Fruit fly (Drosophila melanogaster) whole organism, embryonic: Measurements from ENCODE around the gene Gr93a.

Source experiments
- Awh ChIP-seq: fragments of 200-800 bp; sonication (Bioruptor generic); IDR thresholded peaks from 2 replicates; pipeline ENCODE4, ENCODE4 v1.3.6; 2022; ENCODE audit warnings: missing biosample characterization, missing genetic modification characterization
- Blimp-1 ChIP-seq: fragments of 200-800 bp; sonication (Bioruptor generic); optimal IDR thresholded peaks from 3 replicates; lab custom pipeline; 2018; ENCODE audit warnings: missing biosample characterization, missing genetic modification characterization, mild to moderate bottlenecking, moderate library complexity, missing genetic modification reagents
- CG10462 ChIP-seq: fragments of 200-800 bp; sonication (Bioruptor generic); optimal IDR thresholded peaks from 2 replicates; lab custom pipeline; 2016; ENCODE audit warnings: missing biosample characterization, missing genetic modification characterization
- CG11085 ChIP-seq: fragments of 200-800 bp; sonication (Bioruptor generic); IDR thresholded peaks from 2 replicates; pipeline ENCODE4 v1.3.6; 2022; ENCODE audit warnings: missing biosample characterization, missing genetic modification characterization
- CG1233 ChIP-seq: fragments of 200-800 bp; sonication (Bioruptor generic); optimal IDR thresholded peaks from 4 replicates; lab custom pipeline; 2018; ENCODE audit warnings: missing biosample characterization, mild to moderate bottlenecking, missing genetic modification characterization
- CG13296 ChIP-seq: fragments of 200-800 bp; sonication (Bioruptor generic); optimal IDR thresholded peaks from 3 replicates; lab custom pipeline; 2018; ENCODE audit warnings: missing biosample characterization, mild to moderate bottlenecking, missing genetic modification characterization
- CG13894 ChIP-seq: fragments of 200-800 bp; sonication (Bioruptor generic); optimal IDR thresholded peaks from 3 replicates; lab custom pipeline; 2018; ENCODE audit warnings: missing biosample characterization, mild to moderate bottlenecking, missing genetic modification characterization, moderate library complexity
- CG1603 ChIP-seq: fragments of 200-800 bp; sonication (Bioruptor generic); optimal IDR thresholded peaks from 2 replicates; lab custom pipeline; 2019; ENCODE audit warnings: missing biosample characterization, mild to moderate bottlenecking, missing genetic modification characterization, moderate library complexity
- CG1647 ChIP-seq: fragments of 200-800 bp; sonication (Bioruptor generic); optimal IDR thresholded peaks from 3 replicates; lab custom pipeline; 2016; ENCODE audit warnings: missing biosample characterization, missing genetic modification characterization
- CG17359 ChIP-seq: fragments of 200-800 bp; sonication (Bioruptor generic); optimal IDR thresholded peaks from 3 replicates; lab custom pipeline; 2018; ENCODE audit warnings: missing biosample characterization, mild to moderate bottlenecking, missing genetic modification characterization, moderate library complexity
- CG17802 ChIP-seq: fragments of 200-800 bp; sonication (Bioruptor generic); optimal IDR thresholded peaks from 2 replicates; lab custom pipeline; 2018; ENCODE audit warnings: missing biosample characterization, mild to moderate bottlenecking, missing genetic modification characterization, moderate library complexity
- CG18262 ChIP-seq: fragments of 200-800 bp; optimal IDR thresholded peaks from 3 replicates; lab custom pipeline; 2019; ENCODE audit warnings: missing biosample characterization, mild to moderate bottlenecking, missing genetic modification characterization, moderate library complexity
- CG1832 ChIP-seq: fragments of 200-800 bp; sonication (Bioruptor generic); optimal IDR thresholded peaks from 2 replicates; lab custom pipeline; 2017; ENCODE audit warnings: missing biosample characterization, mild to moderate bottlenecking, missing genetic modification characterization, inconsistent platforms
- CG18599 ChIP-seq: fragments of 200-800 bp; sonication (Bioruptor generic); optimal IDR thresholded peaks from 3 replicates; lab custom pipeline; 2017; ENCODE audit warnings: missing biosample characterization, missing genetic modification characterization, mild to moderate bottlenecking, moderate library complexity, missing genetic modification reagents
- CG18764 ChIP-seq: fragments of 200-800 bp; sonication (Bioruptor generic); optimal IDR thresholded peaks from 3 replicates; lab custom pipeline; 2016; ENCODE audit warnings: missing biosample characterization, missing genetic modification characterization
- CG31388 ChIP-seq: fragments of 200-800 bp; sonication (Bioruptor generic); optimal IDR thresholded peaks from 2 replicates; lab custom pipeline; 2016; ENCODE audit warnings: missing biosample characterization, missing genetic modification characterization
- CG33557 ChIP-seq: fragments of 200-800 bp; sonication (Bioruptor generic); optimal IDR thresholded peaks from 2 replicates; lab custom pipeline; 2019; ENCODE audit warnings: missing biosample characterization, mild to moderate bottlenecking, missing genetic modification characterization, moderate library complexity
- CG3838 ChIP-seq: fragments of 200-800 bp; sonication (Bioruptor generic); optimal IDR thresholded peaks from 3 replicates; lab custom pipeline; 2016; ENCODE audit warnings: missing biosample characterization, missing genetic modification characterization
- CG6254 ChIP-seq: fragments of 200-800 bp; sonication (Bioruptor generic); optimal IDR thresholded peaks from 3 replicates; lab custom pipeline; 2017; ENCODE audit warnings: mild to moderate bottlenecking, missing biosample characterization, missing genetic modification reagents, missing genetic modification characterization
- CG6689 ChIP-seq: fragments of 200-800 bp; sonication (Bioruptor generic); IDR thresholded peaks from 2 replicates; pipeline ENCODE4 v1.3.6; 2022; ENCODE audit warnings: missing biosample characterization, missing genetic modification characterization
- CG7271 ChIP-seq: fragments of 200-800 bp; sonication (Bioruptor generic); optimal IDR thresholded peaks from 2 replicates; lab custom pipeline; 2018; ENCODE audit warnings: missing biosample characterization, mild to moderate bottlenecking, missing genetic modification characterization, moderate library complexity
- CG7372 ChIP-seq: fragments of 200-800 bp; sonication (Bioruptor generic); IDR thresholded peaks from 2 replicates; pipeline ENCODE4 v1.3.6; 2022; ENCODE audit warnings: missing biosample characterization, missing genetic modification characterization
- CG7745 ChIP-seq: fragments of 200-800 bp; sonication (Bioruptor generic); optimal IDR thresholded peaks from 2 replicates; lab custom pipeline; 2018; ENCODE audit warnings: missing biosample characterization, mild to moderate bottlenecking, missing genetic modification characterization, moderate library complexity
- CG8359 ChIP-seq: fragments of 200-800 bp; sonication (Bioruptor generic); optimal IDR thresholded peaks from 2 replicates; lab custom pipeline; 2017; ENCODE audit warnings: missing biosample characterization, mild to moderate bottlenecking, missing genetic modification characterization, borderline replicate concordance
- CG8944 ChIP-seq: fragments of 200-800 bp; sonication (Bioruptor generic); optimal IDR thresholded peaks from 3 replicates; lab custom pipeline; 2016; ENCODE audit warnings: missing biosample characterization, missing genetic modification characterization
- CG9876 ChIP-seq: fragments of 200-800 bp; sonication (Bioruptor generic); optimal IDR thresholded peaks from 2 replicates; lab custom pipeline; 2016; ENCODE audit warnings: missing biosample characterization, missing genetic modification characterization
- Dek ChIP-seq: fragments of 200-800 bp; sonication (Bioruptor generic); optimal IDR thresholded peaks from 3 replicates; lab custom pipeline; 2019; ENCODE audit warnings: missing biosample characterization, mild to moderate bottlenecking, missing genetic modification characterization, moderate library complexity
- Dip2 ChIP-seq: fragments of 200-800 bp; sonication (Bioruptor generic); IDR thresholded peaks from 2 replicates; pipeline ENCODE4 v1.3.6; 2022; ENCODE audit warnings: missing biosample characterization, missing genetic modification characterization
- Hand ChIP-seq: fragments of 200-800 bp; sonication (Bioruptor generic); optimal IDR thresholded peaks from 2 replicates; lab custom pipeline; 2017; ENCODE audit warnings: mild to moderate bottlenecking, missing biosample characterization, missing genetic modification reagents, missing genetic modification characterization
- MBD-R2 ChIP-seq: fragments of 200-800 bp; sonication (Bioruptor generic); IDR thresholded peaks from 2 replicates; pipeline ENCODE4 v1.3.6; 2022; ENCODE audit warnings: missing biosample characterization, missing genetic modification characterization
- MTF-1 ChIP-seq: fragments of 200-800 bp; sonication (Bioruptor generic); optimal IDR thresholded peaks from 2 replicates; lab custom pipeline; 2018; ENCODE audit warnings: missing biosample characterization, mild to moderate bottlenecking, missing genetic modification characterization, borderline replicate concordance
- Optix ChIP-seq: fragments of 200-800 bp; sonication (Bioruptor generic); IDR thresholded peaks from 3 replicates; pipeline ENCODE4 v1.3.6; 2022; ENCODE audit warnings: missing biosample characterization, missing genetic modification characterization
- PHDP ChIP-seq: fragments of 200-800 bp; sonication (Bioruptor generic); optimal IDR thresholded peaks from 3 replicates; lab custom pipeline; 2018; ENCODE audit warnings: missing biosample characterization, mild to moderate bottlenecking, missing genetic modification characterization, moderate library complexity
- Side ChIP-seq: fragments of 200-800 bp; sonication (Bioruptor generic); optimal IDR thresholded peaks from 2 replicates; lab custom pipeline; 2016; ENCODE audit warnings: missing biosample characterization, missing genetic modification characterization
- Sox100B ChIP-seq: fragments of 200-800 bp; sonication (Bioruptor generic); optimal IDR thresholded peaks from 3 replicates; lab custom pipeline; 2018; ENCODE audit warnings: missing biosample characterization, mild to moderate bottlenecking, missing genetic modification characterization
- Usf ChIP-seq: fragments of 200-800 bp; sonication (Bioruptor generic); optimal IDR thresholded peaks from 2 replicates; lab custom pipeline; 2017; ENCODE audit warnings: missing genotype, missing biosample characterization, missing genetic modification characterization
- ac ChIP-seq: fragments of 200-800 bp; sonication (Bioruptor generic); optimal IDR thresholded peaks from 3 replicates; lab custom pipeline; 2017; ENCODE audit warnings: missing biosample characterization, mild to moderate bottlenecking, missing genetic modification characterization
- ato ChIP-seq: fragments of 200-800 bp; sonication (Bioruptor generic); IDR thresholded peaks from 2 replicates; pipeline ENCODE4 v1.3.6; 2022; ENCODE audit warnings: missing biosample characterization, missing genetic modification characterization; ENCODE audit not compliant: partially characterized antibody
- chm ChIP-seq: fragments of 200-800 bp; sonication (Bioruptor generic); IDR thresholded peaks from 2 replicates; pipeline ENCODE4 v1.3.6; 2022; ENCODE audit warnings: missing biosample characterization, missing genetic modification characterization
- dan ChIP-seq: fragments of 200-800 bp; sonication (Bioruptor generic); IDR thresholded peaks from 2 replicates; pipeline ENCODE4 v1.3.6; 2022; ENCODE audit warnings: missing biosample characterization, missing genetic modification characterization
- eve ChIP-seq, 2 experiments: fragments of >200 bp; optimal IDR thresholded peaks; 2 replicates each; lab custom pipeline; 2017; ENCODE audit warnings: missing biosample characterization in 2 of 2, missing genetic modification characterization in 2 of 2
- fd102C ChIP-seq: fragments of 200-800 bp; sonication (Bioruptor generic); optimal IDR thresholded peaks from 2 replicates; lab custom pipeline; 2018; ENCODE audit warnings: missing biosample characterization, mild to moderate bottlenecking, missing genetic modification characterization, moderate library complexity
- fd96Cb ChIP-seq: fragments of 200-800 bp; sonication (Bioruptor generic); optimal IDR thresholded peaks from 2 replicates; lab custom pipeline; 2018; ENCODE audit warnings: missing biosample characterization, mild to moderate bottlenecking, missing genetic modification characterization, moderate library complexity
- gcm ChIP-seq: fragments of 200-800 bp; sonication (Bioruptor generic); optimal IDR thresholded peaks from 2 replicates; lab custom pipeline; 2019; ENCODE audit warnings: missing biosample characterization, mild to moderate bottlenecking, missing genetic modification characterization, moderate library complexity
- gem ChIP-seq: fragments of 200-800 bp; sonication (Bioruptor generic); optimal IDR thresholded peaks from 2 replicates; lab custom pipeline; 2019; ENCODE audit warnings: missing biosample characterization, mild to moderate bottlenecking, missing genetic modification characterization, moderate library complexity
- maf-S ChIP-seq: fragments of 200-800 bp; sonication (Bioruptor generic); optimal IDR thresholded peaks from 2 replicates; lab custom pipeline; 2016; ENCODE audit warnings: missing biosample characterization, missing genetic modification characterization
- mirr ChIP-seq: fragments of 200-800 bp; sonication (Bioruptor generic); optimal IDR thresholded peaks from 3 replicates; lab custom pipeline; 2018; ENCODE audit warnings: missing biosample characterization, mild to moderate bottlenecking, missing genetic modification characterization
- oc ChIP-seq: fragments of 200-800 bp; sonication (Bioruptor generic); optimal IDR thresholded peaks from 2 replicates; lab custom pipeline; 2018; ENCODE audit warnings: missing biosample characterization, mild to moderate bottlenecking, missing genetic modification characterization, moderate library complexity
- p53 ChIP-seq: fragments of 200-800 bp; sonication (Bioruptor generic); optimal IDR thresholded peaks from 2 replicates; lab custom pipeline; 2016; ENCODE audit warnings: missing biosample characterization, missing genetic modification characterization
- phol ChIP-seq: fragments of 200-800 bp; sonication (Bioruptor generic); optimal IDR thresholded peaks from 3 replicates; lab custom pipeline; 2018; ENCODE audit warnings: missing biosample characterization, mild to moderate bottlenecking, missing genetic modification characterization, moderate library complexity
- zfh1 ChIP-seq: fragments of 200-800 bp; sonication (Bioruptor generic); IDR thresholded peaks from 3 replicates; pipeline ENCODE4 v1.3.6; 2022; ENCODE audit warnings: missing biosample characterization, missing genetic modification characterization

The Gr93a gene

DNA sequence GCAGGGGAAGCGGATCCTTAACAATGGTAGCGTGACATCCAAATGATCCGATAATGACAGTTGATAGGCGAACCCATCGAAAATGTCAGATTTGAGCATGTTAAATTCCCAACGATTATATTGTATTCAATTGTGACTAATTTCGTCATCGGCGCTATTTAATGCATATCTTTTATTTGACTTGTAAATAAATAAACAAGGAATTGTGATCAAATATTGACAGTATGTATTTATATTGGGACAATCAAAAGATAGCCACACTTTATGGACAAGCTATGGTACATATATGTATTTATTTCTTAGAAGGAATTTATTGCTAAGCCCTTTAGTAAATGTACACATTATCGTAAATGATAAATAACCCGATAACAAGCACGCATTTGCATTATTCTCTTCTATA is 7.2 kb upstream of the Gr93a start (continued):
- TF ChIP-seq Awh (GFP tag; lab: Robert Waterston, UW) (no peak), mirr (no peak), CG33557 (GFP tag; lab: Kevin White, UChicago) (peak; percentile 70), eve (GFP tag; optimal IDR thresholded peaks at IDR 0.05; lab: Kevin White, UChicago) (no peak), chm (peak; percentile 35; the same call in 1 of the 2 replicates), oc (tag; lab: Kevin White, UChicago) (no peak), Sox100B (GFP tag; lab: Kevin White, UChicago) (peak; percentile 38), CG1832 (GFP tag; lab: Kevin White, UChicago) (no peak), Usf (no peak), gem (tag; lab: Kevin White, UChicago) (peak; percentile 15), zfh1 (GFP tag; lab: Robert Waterston, UW) (0 out of 3 replicates have a peak, but pooled peaks have one; percentile 28), fd96Cb (tag; lab: Kevin White, UChicago) (peak; percentile 27), gcm (GFP tag; lab: Kevin White, UChicago) (no peak), dan (GFP tag; lab: Robert Waterston, UW) (no peak), phol (tag; lab: Kevin White, UChicago) (no peak), Optix (GFP tag; lab: Robert Waterston, UW) (no peak), CG18262 (tag; lab: Kevin White, UChicago) (peak; percentile 31), CG13894 (tag; lab: Kevin White, UChicago) (no peak), Dip2 (GFP tag; lab: Robert Waterston, UW) (no peak), fd102C (no peak), CG11085 (GFP tag; lab: Robert Waterston, UW) (no peak), CG8944 (GFP tag; lab: Kevin White, UChicago) (no peak), CG7372 (GFP tag; lab: Robert Waterston, UW) (no peak), CG31388 (no peak), CG7271 (tag; lab: Kevin White, UChicago) (peak; percentile 26), maf-S (no peak), Blimp-1 (GFP tag; lab: Kevin White, UChicago) (peak; percentile 29), MTF-1 (GFP tag; lab: Kevin White, UChicago) (peak; percentile 81), Dek (tag; lab: Kevin White, UChicago) (no peak), MBD-R2 (GFP tag; lab: Robert Waterston, UW) (no peak), Side (no peak), CG17802 (no peak), CG6254 (GFP tag; lab: Kevin White, UChicago) (no peak), CG9876 (GFP tag; lab: Kevin White, UChicago) (no peak), CG17359 (tag; lab: Kevin White, UChicago) (peak; percentile 7), ac (peak; percentile 25), CG3838 (GFP tag; lab: Kevin White, UChicago) (no peak), CG7745 (tag; lab: Kevin White, UChicago) (peak; percentile 25), CG18599 (no peak), CG13296 (GFP tag; lab: Kevin White, UChicago) (no peak), CG1233 (GFP tag; lab: Kevin White, UChicago) (peak; percentile 61), PHDP (peak; percentile 15), CG6689 (no peak), CG10462 (GFP tag; lab: Kevin White, UChicago) (no peak), CG1603 (peak; percentile 2), CG1647 (no peak), Hand (no peak), CG8359 (GFP tag; lab: Kevin White, UChicago) (peak; percentile 67), CG18764 (GFP tag; lab: Kevin White, UChicago) (peak; percentile 5), p53 (GFP tag; lab: Kevin White, UChicago) (no peak), ato (GFP tag; lab: Robert Waterston, UW) (no peak)
